Fruit fly (Drosophila melanogaster) Kc167 (cell line): ENCODE results near the gene CG31142.

Experiments used
- Myc ChIP-seq: fragments of >200 bp; optimal IDR thresholded peaks from 2 replicates; lab custom pipeline; 2017; ENCODE audit warnings: missing external identifiers
- Sin3A ChIP-seq: fragments of >200 bp; optimal IDR thresholded peaks from 2 replicates; lab custom pipeline; 2018; ENCODE audit warnings: missing external identifiers
- h ChIP-seq: fragments of >200 bp; optimal IDR thresholded peaks from 3 replicates; lab custom pipeline; 2018; ENCODE audit warnings: missing external identifiers
- insv ChIP-seq: fragments of >200 bp; optimal IDR thresholded peaks from 3 replicates; lab custom pipeline; 2018; ENCODE audit warnings: missing external identifiers
- psq ChIP-seq: fragments of >200 bp; optimal IDR thresholded peaks from 2 replicates; lab custom pipeline; 2017; ENCODE audit warnings: missing external identifiers
- ttk ChIP-seq: sonication (Bioruptor generic); optimal IDR thresholded peaks from 2 replicates; lab custom pipeline; 2017; ENCODE audit warnings: missing external identifiers

dm6 chr3R:23933684-23934575 is 4.9 kb downstream of the CG31142 start, which contains the start of gene CG5854:
- TF ChIP-seq ttk (lab: Kevin White, UChicago), result no peak
- TF ChIP-seq Myc, result no peak
- no peak for TF ChIP-seq psq (lab: Kevin White, UChicago)
- TF ChIP-seq Sin3A, result no peak
- no peak for TF ChIP-seq h (lab: Kevin White, UChicago)
- TF ChIP-seq insv (lab: Kevin White, UChicago), result no peak
